Fruit fly (Drosophila melanogaster): Measurements from ENCODE around the gene CG9265.

- TF ChIP-seq CG2889 (GFP tag; IDR thresholded peaks at IDR 0.05) (no peak), gsb-n (tag; optimal IDR thresholded peaks at IDR 0.05) (no peak), BtbVII (GFP tag; optimal IDR thresholded peaks at IDR 0.05) (no peak), Jarid2 (GFP tag; optimal IDR thresholded peaks at IDR 0.05) (no peak), CG18764 (GFP tag; optimal IDR thresholded peaks at IDR 0.05) (no peak), luna (GFP tag; optimal IDR thresholded peaks at IDR 0.05) (no peak), NfI (GFP tag; optimal IDR thresholded peaks at IDR 0.05) (no peak), Nf-YB (GFP tag; optimal IDR thresholded peaks at IDR 0.05) (no peak), Fer3 (tag; optimal IDR thresholded peaks at IDR 0.05) (no peak), CG4730 (GFP tag; IDR thresholded peaks at IDR 0.05) (no peak), Dip3 (GFP tag; optimal IDR thresholded peaks at IDR 0.05) (no peak), CG1832 (GFP tag; optimal IDR thresholded peaks at IDR 0.05) (no peak)
These were observed 41.6 kb downstream of the CG9265 start for dm6 chr2L:21029749-21030148.

Measured in whole organism, embryonic.